Fruit fly (Drosophila melanogaster): ENCODE measurements around the gene CG7016.
A peak's percentile ranks its signal among the peaks of the same experiment; 100 is the strongest.

CG7016 gene

dm6 chr3R:24862065-24862464 is 666 bp upstream of the CG7016 start, which contains the start of gene CG13640:
Gene CG13640 (minus strand): TSS chr3R:24862165.
- TF ChIP-seq CG6276 (GFP tag; optimal IDR thresholded peaks at IDR 0.05) (no peak), CG11762 (GFP tag; optimal IDR thresholded peaks at IDR 0.05; ENCODE audit: insufficient read depth) (no peak), CG9139 (GFP tag; optimal IDR thresholded peaks at IDR 0.05) (no peak), fd85E (GFP tag; optimal IDR thresholded peaks at IDR 0.05) (no peak), CG8632 (GFP tag; optimal IDR thresholded peaks at IDR 0.05) (no peak), ss (GFP tag; optimal IDR thresholded peaks at IDR 0.05) (no peak), net (GFP tag; optimal IDR thresholded peaks at IDR 0.05) (no peak), CG31627 (GFP tag; optimal IDR thresholded peaks at IDR 0.05) (no peak), CG6163 (GFP tag; IDR thresholded peaks at IDR 0.05) (no peak)

DNA sequence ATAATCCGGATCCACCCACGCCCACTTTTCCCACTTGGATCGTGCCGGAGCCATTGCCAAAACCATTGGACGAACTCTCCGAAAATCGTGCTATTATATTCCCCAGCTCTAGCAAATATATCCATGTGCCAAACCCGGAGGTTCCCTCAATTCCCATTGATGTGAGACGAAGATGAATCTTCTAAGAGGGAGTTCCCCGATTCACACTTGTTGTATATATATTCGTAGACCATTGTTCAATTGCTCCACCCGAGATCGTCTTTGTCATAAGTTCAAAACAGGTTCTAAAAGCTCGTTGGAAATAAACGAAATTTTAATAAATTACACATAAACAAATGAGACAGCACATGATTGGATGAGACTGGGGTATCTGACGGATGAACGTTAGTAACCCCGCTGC is 1.2 kb downstream of the CG7016 start:
- no peak for TF ChIP-seq fd85E (GFP tag; optimal IDR thresholded peaks at IDR 0.05)
- TF ChIP-seq Smox (GFP tag; optimal IDR thresholded peaks at IDR 0.05) = no peak
- no peak for TF ChIP-seq dsx (GFP tag; optimal IDR thresholded peaks at IDR 0.05; ENCODE audit: poor library complexity, severe bottlenecking)
- no peak for TF ChIP-seq CG16779 (tag; optimal IDR thresholded peaks at IDR 0.05)
- no peak for TF ChIP-seq CG4318 (GFP tag; optimal IDR thresholded peaks at IDR 0.05)

DNA sequence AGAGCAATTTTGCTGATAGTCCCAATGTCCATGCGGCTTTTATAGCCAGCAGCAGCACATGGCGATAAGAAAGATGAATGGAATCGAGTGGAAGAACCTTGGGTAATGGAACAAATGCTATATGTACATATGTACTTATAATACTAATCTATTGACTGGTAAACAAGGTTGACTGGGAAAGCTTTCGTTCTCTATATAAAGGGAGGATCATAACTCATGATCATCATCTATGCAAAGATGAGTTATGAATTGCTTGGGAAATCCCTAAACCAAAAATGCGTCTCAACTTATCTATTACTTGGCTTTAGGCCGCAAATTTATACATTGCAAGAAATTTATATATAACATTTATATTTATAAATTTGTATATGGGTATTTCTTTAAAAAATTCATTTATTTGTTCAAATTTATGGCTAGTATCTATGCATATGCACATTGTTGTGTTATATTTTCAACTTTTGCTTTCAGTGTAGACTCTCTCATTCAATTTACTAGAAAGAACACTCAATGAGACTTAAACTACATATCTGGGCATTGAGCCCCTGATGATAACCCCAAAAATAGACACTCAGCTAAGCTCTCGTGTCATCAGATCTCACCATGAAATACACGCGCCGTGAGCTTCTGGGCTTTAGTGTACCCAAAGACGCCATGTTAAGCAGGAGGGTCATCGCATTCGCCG is 2.1 kb downstream of the CG7016 start, which contains the start of the genes Srg1 and Elal:
TSS of gene Srg1 (minus strand) at position 14 of the 682 bp plus-strand sequence.
TSS of gene Elal (plus strand) at position 632 of the 682 bp plus-strand sequence.
- TF ChIP-seq eg (GFP tag; IDR thresholded peaks at IDR 0.05) (0 out of 3 replicates have a peak, but pooled peaks have one; percentile 29), Ets96B (tag; optimal IDR thresholded peaks at IDR 0.05) (peak; percentile 18), Hr39 (GFP tag; optimal IDR thresholded peaks at IDR 0.05) (no peak), CG7368 (GFP tag; optimal IDR thresholded peaks at IDR 0.05) (no peak), Eip78C (GFP tag) (peak; percentile 57), CG6854 (GFP tag; optimal IDR thresholded peaks at IDR 0.05) (no peak), Lpt (GFP tag; optimal IDR thresholded peaks at IDR 0.05) (no peak), CG34406 (GFP tag; optimal IDR thresholded peaks at IDR 0.05) (no peak), CG3032 (tag; optimal IDR thresholded peaks at IDR 0.05) (no peak), CG4318 (GFP tag; optimal IDR thresholded peaks at IDR 0.05) (no peak), dac (GFP tag; optimal IDR thresholded peaks at IDR 0.05) (no peak), CG15336 (GFP tag; IDR thresholded peaks at IDR 0.05) (peak; percentile 12; the same call in 1 of the 2 replicates), CG1621 (tag; optimal IDR thresholded peaks at IDR 0.05) (no peak), svp (GFP tag) (peak; percentile 65)

DNA sequence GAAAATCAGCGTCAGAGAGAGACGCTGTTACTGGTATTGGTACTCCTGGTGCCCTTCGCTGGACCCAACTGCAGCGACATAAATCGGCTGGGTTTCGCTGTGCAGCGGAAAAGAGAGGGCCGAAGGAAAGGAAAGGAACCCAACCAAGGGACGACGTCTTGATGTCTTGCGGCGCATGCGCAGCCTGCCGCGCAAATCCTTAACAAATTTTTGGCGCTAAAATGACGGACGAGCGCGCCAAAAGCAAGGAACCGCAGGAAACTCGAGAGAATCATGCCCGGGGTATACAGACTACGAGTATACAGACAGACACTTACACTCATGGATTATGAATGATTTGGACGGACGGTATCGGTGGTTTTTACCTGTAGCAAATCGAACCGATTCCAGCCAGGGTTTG is 4.2 kb downstream of the CG7016 start:
- TF ChIP-seq CG6163 (GFP tag; IDR thresholded peaks at IDR 0.05) (no peak), ss (GFP tag; optimal IDR thresholded peaks at IDR 0.05) (no peak), dac (GFP tag; optimal IDR thresholded peaks at IDR 0.05) (no peak), OdsH (GFP tag; optimal IDR thresholded peaks at IDR 0.05) (no peak), CG34406 (GFP tag; optimal IDR thresholded peaks at IDR 0.05) (no peak), Hr39 (GFP tag; optimal IDR thresholded peaks at IDR 0.05) (no peak), fkh (GFP tag; optimal IDR thresholded peaks at IDR 0.05) (no peak), CG3032 (tag; optimal IDR thresholded peaks at IDR 0.05) (no peak), CG10669 (GFP tag; optimal IDR thresholded peaks at IDR 0.05) (no peak), Eip93F (GFP tag; optimal IDR thresholded peaks at IDR 0.05) (no peak), vri (GFP tag; optimal IDR thresholded peaks at IDR 0.05) (no peak), Lpt (GFP tag; optimal IDR thresholded peaks at IDR 0.05) (no peak), Hr4 (GFP tag; optimal IDR thresholded peaks at IDR 0.05) (no peak), Eip75B (GFP tag; optimal IDR thresholded peaks at IDR 0.05) (no peak), achi (GFP tag; optimal IDR thresholded peaks at IDR 0.05) (no peak), CG7368 (GFP tag; optimal IDR thresholded peaks at IDR 0.05) (no peak)
